Worm (Caenorhabditis elegans) whole organism, L4/young adult: ENCODE results near the gene Y41C4A.21.

ENCODE experiments used
- dao-5 ChIP-seq: sonication (generic microtip); optimal IDR thresholded peaks from 2 replicates; lab custom pipeline; 2016; ENCODE audit warnings: missing genotype, missing genetic modification characterization, moderate library complexity, missing compliant biosample characterization
- him-1 ChIP-seq: sonication (generic microtip); optimal IDR thresholded peaks from 2 replicates; lab custom pipeline; 2016; ENCODE audit warnings: missing genotype, missing genetic modification reagents, missing genetic modification characterization, missing compliant biosample characterization

ce11 chrIII:11708722-11709121, 23.4 kb upstream of the Y41C4A.21 start, which contains the start of gene Y41C4A.8:
- TF ChIP-seq dao-5 (no peak), him-1 (tag; lab: Kevin White, UChicago) (no peak)
